Worm (Caenorhabditis elegans) whole organism, late embryonic: ENCODE data around the gene W06D11.5.

ENCODE experiments used
- F13H6.1 ChIP-seq: sonication (generic microtip); optimal IDR thresholded peaks from 2 replicates; lab custom pipeline; 2016; ENCODE audit warnings: missing genetic modification characterization, missing compliant biosample characterization
- T23F11.4 ChIP-seq: fragments of 200-800 bp; sonication (Bioruptor generic); optimal IDR thresholded peaks from 2 replicates; lab custom pipeline; 2018; ENCODE audit warnings: mild to moderate bottlenecking, missing genetic modification characterization, missing compliant biosample characterization
- ceh-18 ChIP-seq: sonication (generic microtip); optimal IDR thresholded peaks from 2 replicates; lab custom pipeline; 2016; ENCODE audit warnings: missing genetic modification characterization, missing compliant biosample characterization
- ceh-24 ChIP-seq: sonication (generic microtip); optimal IDR thresholded peaks from 2 replicates; lab custom pipeline; 2016; ENCODE audit warnings: mild to moderate bottlenecking, missing genetic modification characterization, missing compliant biosample characterization
- ceh-48 ChIP-seq: sonication (generic microtip); optimal IDR thresholded peaks from 2 replicates; lab custom pipeline; 2016; ENCODE audit warnings: missing genetic modification characterization, inconsistent platforms, missing compliant biosample characterization
- dmd-4 ChIP-seq: sonication (generic microtip); optimal IDR thresholded peaks from 2 replicates; lab custom pipeline; 2016; ENCODE audit warnings: borderline replicate concordance, missing genetic modification characterization, missing compliant biosample characterization
- dve-1 ChIP-seq: sonication (generic microtip); optimal IDR thresholded peaks from 2 replicates; lab custom pipeline; 2017; ENCODE audit warnings: antibody characterized with exemption, mild to moderate bottlenecking, missing genetic modification characterization, missing compliant biosample characterization
- eyg-1 ChIP-seq: sonication (generic microtip); optimal IDR thresholded peaks from 2 replicates; lab custom pipeline; 2016; ENCODE audit warnings: missing genotype, missing genetic modification characterization, missing compliant biosample characterization
- pha-4 ChIP-seq: fragments of 150-350 bp; optimal IDR thresholded peaks from 2 replicates; lab custom pipeline; 2018; ENCODE audit warnings: missing biosample characterization, missing genetic modification reagents, missing genetic modification characterization
- pqm-1 ChIP-seq: sonication (generic microtip); optimal IDR thresholded peaks from 2 replicates; lab custom pipeline; 2016; ENCODE audit warnings: missing genetic modification characterization, missing compliant biosample characterization
- sox-4 ChIP-seq: sonication (generic microtip); optimal IDR thresholded peaks from 2 replicates; lab custom pipeline; 2017; ENCODE audit warnings: mild to moderate bottlenecking, missing genetic modification characterization, inconsistent platforms, missing compliant biosample characterization
- unc-3 ChIP-seq, 2 experiments: fragments of 200-800 bp in 1 of 2; sonication (Bioruptor generic) in 1 of 2; sonication (generic microtip) in 1 of 2; conservative IDR thresholded peaks in 1 of 2; optimal IDR thresholded peaks in 1 of 2; 2 replicates each; pipeline versions ENCODE4 v1.3.6 to Lab custom; 2016 to 2022; ENCODE audit warnings: missing compliant biosample characterization in 2 of 2, missing genetic modification characterization in 2 of 2, missing genetic modification reagents in 1 of 2
- unc-42 ChIP-seq: sonication (generic microtip); optimal IDR thresholded peaks from 2 replicates; lab custom pipeline; 2016; ENCODE audit warnings: missing genotype, missing genetic modification characterization, missing compliant biosample characterization
- unc-55 ChIP-seq: sonication (generic microtip); optimal IDR thresholded peaks from 2 replicates; lab custom pipeline; 2017; ENCODE audit warnings: missing biosample characterization, missing genetic modification reagents, missing genetic modification characterization
- unc-86 ChIP-seq: sonication (generic microtip); optimal IDR thresholded peaks from 2 replicates; lab custom pipeline; 2016; ENCODE audit warnings: missing genetic modification characterization, missing compliant biosample characterization

W06D11.5 gene

ce11 chrX:12350207-12350606 is 50.3 kb downstream of the W06D11.5 start, which contains the start of gene F42F12.3:
Gene F42F12.3 (plus strand): TSS chrX:12350578.
- TF ChIP-seq ceh-24 (tag; lab: Kevin White, UChicago) (no peak), dmd-4 (no peak), unc-3 (GFP tag; conservative IDR thresholded peaks at IDR 0.05; lab: Robert Waterston, UW) (no peak), unc-3 (tag; optimal IDR thresholded peaks at IDR 0.05; lab: Kevin White, UChicago) (no peak), unc-86 (tag; lab: Kevin White, UChicago) (no peak), pqm-1 (no peak), pha-4 (no peak), F13H6.1 (no peak), ceh-48 (no peak), eyg-1 (tag; lab: Kevin White, UChicago) (no peak), ceh-18 (tag; lab: Kevin White, UChicago) (no peak), unc-42 (tag; lab: Kevin White, UChicago) (no peak), sox-4 (tag; lab: Kevin White, UChicago) (no peak), dve-1 (tag; lab: Kevin White, UChicago) (no peak), unc-55 (no peak), T23F11.4 (no peak)
